Fruit fly (Drosophila melanogaster) S2 (cell line): ENCODE data around the gene CG42661.

Source experiments
- CG8478 ChIP-seq: fragments of >200 bp; optimal IDR thresholded peaks from 2 replicates; lab custom pipeline; 2018
- CTCF ChIP-seq, 2 experiments: fragments of >200 bp; optimal IDR thresholded peaks; 2 replicates each; lab custom pipeline; 2018

DNA sequence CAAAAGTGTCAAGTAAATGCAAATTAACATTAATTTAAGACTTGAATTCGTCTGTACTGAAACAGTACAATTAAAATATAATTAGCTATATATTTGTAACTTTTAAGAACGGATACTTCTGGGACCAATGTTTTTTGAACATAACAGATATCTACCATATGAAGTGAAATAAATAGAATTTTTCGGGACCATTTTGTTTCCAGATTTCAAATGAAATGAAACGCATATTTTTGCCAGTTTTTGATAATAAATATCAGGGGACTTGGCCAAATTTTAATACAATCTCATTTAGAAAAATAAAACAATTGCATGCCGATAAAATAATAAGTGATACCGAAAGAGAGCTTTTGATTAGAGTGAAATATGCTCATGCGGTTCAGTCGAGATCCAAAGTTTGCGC, 20.4 kb downstream of the CG42661 start, which contains the start of gene mthl6:
- TF ChIP-seq CG8478 (lab: Kevin White, UChicago) (no peak), CTCF (optimal IDR thresholded peaks at IDR 0.05; lab: Kevin White, UChicago) (no peak)
